Fruit fly (Drosophila melanogaster) whole organism, wandering third instar larva: Measurements from ENCODE around the gene CG5828.

ENCODE experiments used
- CG32264 ChIP-seq: fragments of 200-800 bp; sonication (Bioruptor generic); optimal IDR thresholded peaks from 2 replicates; lab custom pipeline; 2016; ENCODE audit warnings: missing biosample characterization, missing genetic modification characterization
- CG9705 ChIP-seq: fragments of 200-800 bp; sonication (Bioruptor generic); optimal IDR thresholded peaks from 2 replicates; lab custom pipeline; 2018; ENCODE audit warnings: missing biosample characterization, mild to moderate bottlenecking, missing genetic modification characterization
- CrebA ChIP-seq: fragments of 200-800 bp; sonication (Bioruptor generic); optimal IDR thresholded peaks from 2 replicates; lab custom pipeline; 2016; ENCODE audit warnings: missing biosample characterization, mild to moderate bottlenecking, missing genetic modification characterization, borderline replicate concordance
- Dfd ChIP-seq: fragments of >200 bp; optimal IDR thresholded peaks from 2 replicates; lab custom pipeline; 2017; ENCODE audit warnings: missing biosample characterization, missing genetic modification characterization
- Dif ChIP-seq: fragments of 200-275, 200-300 bp; sonication (Bioruptor generic); optimal IDR thresholded peaks from 2 replicates; lab custom pipeline; 2018; ENCODE audit warnings: missing biosample characterization, missing genetic modification characterization; ENCODE audit not compliant: partially characterized antibody
- GATAd ChIP-seq: sonication (Bioruptor generic); optimal IDR thresholded peaks from 2 replicates; lab custom pipeline; 2016; ENCODE audit warnings: missing biosample characterization, missing genetic modification characterization
- HLH106 ChIP-seq: fragments of 200-800 bp; optimal IDR thresholded peaks from 3 replicates; lab custom pipeline; 2019; ENCODE audit warnings: missing biosample characterization, mild to moderate bottlenecking, missing genetic modification characterization, moderate library complexity
- Hnf4 ChIP-seq: fragments of 200-800 bp; sonication (Bioruptor generic); optimal IDR thresholded peaks from 2 replicates; lab custom pipeline; 2016; ENCODE audit warnings: missing biosample characterization, mild to moderate bottlenecking, missing genetic modification characterization
- Hr78 ChIP-seq: fragments of >200 bp; optimal IDR thresholded peaks from 2 replicates; lab custom pipeline; 2017; ENCODE audit warnings: missing biosample characterization, missing genetic modification characterization
- Hr83 ChIP-seq: fragments of 200-300 bp; sonication (Bioruptor generic); optimal IDR thresholded peaks from 2 replicates; lab custom pipeline; 2016; ENCODE audit warnings: missing biosample characterization, mild to moderate bottlenecking, missing genetic modification characterization, moderate library complexity; ENCODE audit not compliant: poor library complexity, severe bottlenecking
- Jra ChIP-seq: sonication (Bioruptor generic); optimal IDR thresholded peaks from 2 replicates; lab custom pipeline; 2016; ENCODE audit warnings: missing biosample characterization, missing genetic modification characterization
- Mio ChIP-seq: sonication (Bioruptor generic); optimal IDR thresholded peaks from 2 replicates; lab custom pipeline; 2016; ENCODE audit warnings: missing biosample characterization, missing genetic modification characterization
- Myc ChIP-seq: fragments of >200 bp; optimal IDR thresholded peaks from 2 replicates; lab custom pipeline; 2017
- N ChIP-seq: fragments of >200 bp; optimal IDR thresholded peaks from 2 replicates; lab custom pipeline; 2018; ENCODE audit warnings: missing biosample characterization, missing external identifiers, missing genetic modification characterization
- OdsH ChIP-seq: fragments of 200-800 bp; sonication (Bioruptor generic); optimal IDR thresholded peaks from 2 replicates; lab custom pipeline; 2016; ENCODE audit warnings: missing biosample characterization, mild to moderate bottlenecking, missing genetic modification characterization
- Rel ChIP-seq, 2 experiments: fragments of 200-800 bp; sonication (Bioruptor generic) in 1 of 2; optimal IDR thresholded peaks; 2 replicates in 1 of 2; 3 replicates in 1 of 2; lab custom pipeline; 2016 to 2019; ENCODE audit warnings: mild to moderate bottlenecking in 2 of 2, missing biosample characterization in 2 of 2, missing genetic modification characterization in 2 of 2, moderate library complexity in 1 of 2
- Sp1 ChIP-seq: fragments of 200-800 bp; sonication (Bioruptor generic); optimal IDR thresholded peaks from 3 replicates; lab custom pipeline; 2019; ENCODE audit warnings: missing biosample characterization, mild to moderate bottlenecking, missing genetic modification characterization, moderate library complexity
- Vsx2 ChIP-seq: fragments of 200-300, 225-300 bp; sonication (Bioruptor generic); optimal IDR thresholded peaks from 2 replicates; lab custom pipeline; 2018; ENCODE audit warnings: missing biosample characterization, missing genetic modification characterization; ENCODE audit not compliant: partially characterized antibody
- br ChIP-seq: fragments of 200-800 bp; sonication (Bioruptor generic); optimal IDR thresholded peaks from 2 replicates; lab custom pipeline; 2016; ENCODE audit warnings: missing biosample characterization, missing genetic modification characterization
- brk ChIP-seq: fragments of 200-800 bp; sonication (Bioruptor generic); optimal IDR thresholded peaks from 2 replicates; lab custom pipeline; 2016; ENCODE audit warnings: missing biosample characterization, mild to moderate bottlenecking, missing genetic modification characterization
- dmrt93B ChIP-seq: fragments of 200-800 bp; sonication (Bioruptor generic); optimal IDR thresholded peaks from 2 replicates; lab custom pipeline; 2018; ENCODE audit warnings: missing biosample characterization, mild to moderate bottlenecking, missing genetic modification characterization
- dsf ChIP-seq: sonication (Bioruptor generic); optimal IDR thresholded peaks from 2 replicates; lab custom pipeline; 2016; ENCODE audit warnings: missing biosample characterization, missing genetic modification characterization, borderline replicate concordance
- ey ChIP-seq: fragments of 200-800 bp; sonication (Bioruptor generic); optimal IDR thresholded peaks from 2 replicates; lab custom pipeline; 2016; ENCODE audit warnings: missing biosample characterization, missing genetic modification characterization
- foxo ChIP-seq, 2 experiments: fragments of 200-800 bp; sonication (Bioruptor generic); optimal IDR thresholded peaks; 2 replicates in 1 of 2; 3 replicates in 1 of 2; lab custom pipeline; 2016 to 2017; ENCODE audit warnings: missing biosample characterization in 2 of 2, missing genetic modification characterization in 2 of 2
- fru ChIP-seq: fragments of 200-800 bp; sonication (Bioruptor generic); optimal IDR thresholded peaks from 3 replicates; lab custom pipeline; 2016; ENCODE audit warnings: missing biosample characterization, mild to moderate bottlenecking, missing genetic modification characterization
- h ChIP-seq: fragments of 200-800 bp; sonication (Bioruptor generic); optimal IDR thresholded peaks from 3 replicates; lab custom pipeline; 2016; ENCODE audit warnings: missing biosample characterization, mild to moderate bottlenecking, missing genetic modification characterization
- jim ChIP-seq: fragments of 175-275, 200-325 bp; sonication (Bioruptor generic); optimal IDR thresholded peaks from 2 replicates; lab custom pipeline; 2016; ENCODE audit warnings: missing biosample characterization, mild to moderate bottlenecking, missing genetic modification characterization
- lola ChIP-seq: fragments of >200 bp; optimal IDR thresholded peaks from 2 replicates; lab custom pipeline; 2017; ENCODE audit warnings: missing biosample characterization, missing genetic modification characterization
- pan ChIP-seq: fragments of >200 bp; optimal IDR thresholded peaks from 2 replicates; lab custom pipeline; 2017
- psq ChIP-seq: fragments of 200-800 bp; sonication (Bioruptor generic); optimal IDR thresholded peaks from 3 replicates; lab custom pipeline; 2017; ENCODE audit warnings: missing biosample characterization, mild to moderate bottlenecking, missing genetic modification characterization, moderate library complexity
- rgr ChIP-seq: fragments of 200-800 bp; sonication (Bioruptor generic); optimal IDR thresholded peaks from 3 replicates; lab custom pipeline; 2016; ENCODE audit warnings: missing biosample characterization, mild to moderate bottlenecking, missing genetic modification characterization
- sage ChIP-seq: fragments of 200-800 bp; sonication (Bioruptor generic); optimal IDR thresholded peaks from 2 replicates; lab custom pipeline; 2016; ENCODE audit warnings: missing biosample characterization, mild to moderate bottlenecking, missing genetic modification characterization
- sv ChIP-seq: fragments of 200-800 bp; sonication (Bioruptor generic); optimal IDR thresholded peaks from 3 replicates; lab custom pipeline; 2016; ENCODE audit warnings: missing biosample characterization, missing genetic modification characterization
- tai ChIP-seq: sonication (Bioruptor generic); optimal IDR thresholded peaks from 2 replicates; lab custom pipeline; 2016; ENCODE audit warnings: missing biosample characterization, missing genetic modification characterization
- usp ChIP-seq: fragments of >200 bp; optimal IDR thresholded peaks from 2 replicates; lab custom pipeline; 2017; ENCODE audit warnings: missing biosample characterization, missing genetic modification characterization
- woc ChIP-seq: sonication (Bioruptor generic); optimal IDR thresholded peaks from 2 replicates; lab custom pipeline; 2016; ENCODE audit warnings: missing biosample characterization, mild to moderate bottlenecking, missing genetic modification characterization

CG5828 gene

DNA sequence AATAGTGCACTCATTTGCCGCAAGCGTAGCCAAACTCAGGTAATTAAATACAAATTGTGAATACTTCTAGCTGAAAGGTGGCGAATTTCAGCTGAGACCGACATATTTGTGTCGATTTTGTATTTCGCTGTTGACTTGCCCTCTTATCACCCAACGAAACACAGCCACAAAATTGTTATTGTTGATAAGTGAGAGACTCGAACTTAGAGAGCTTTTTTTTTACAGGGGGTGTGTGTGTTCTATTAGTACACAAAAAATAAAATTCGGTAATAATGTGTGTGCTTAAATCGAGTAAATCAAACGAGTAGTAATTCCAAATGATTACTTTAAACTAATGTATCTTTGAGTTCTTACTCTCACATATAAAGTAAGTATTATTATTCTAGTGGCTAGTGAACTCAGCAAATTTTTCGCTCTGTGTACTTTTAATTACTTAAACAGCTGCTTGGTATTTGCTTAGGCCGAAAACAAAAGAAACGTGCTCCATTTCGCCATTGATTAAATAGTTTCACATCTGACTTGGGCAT lies 32.8 kb upstream of the CG5828 start:
- TF ChIP-seq Hr83 (peak; percentile 68), fru (GFP tag; lab: Kevin White, UChicago) (peak; percentile 92), foxo (GFP tag; optimal IDR thresholded peaks at IDR 0.05; lab: Kevin White, UChicago) (peak in 1 of 2 experiments; percentile 93), ey (GFP tag; lab: Kevin White, UChicago) (peak; percentile 79), usp (GFP tag; lab: Kevin White, UChicago) (no peak), dsf (GFP tag; lab: Kevin White, UChicago) (peak; percentile 13), h (GFP tag; lab: Kevin White, UChicago) (peak; percentile 85), brk (GFP tag; lab: Kevin White, UChicago) (peak; percentile 82), sage (GFP tag; lab: Kevin White, UChicago) (peak; percentile 80), Hnf4 (GFP tag; lab: Kevin White, UChicago) (peak; percentile 81), HLH106 (tag; lab: Kevin White, UChicago) (peak; percentile 42), CG32264 (peak; percentile 48), lola (no peak), Mio (GFP tag; lab: Kevin White, UChicago) (peak; percentile 0), sv (GFP tag; lab: Kevin White, UChicago) (peak; percentile 64), dmrt93B (GFP tag; lab: Kevin White, UChicago) (peak; percentile 46), br (GFP tag; lab: Kevin White, UChicago) (peak; percentile 83), Jra (GFP tag; lab: Kevin White, UChicago) (peak; percentile 75), psq (GFP tag; lab: Kevin White, UChicago) (peak; percentile 71), OdsH (GFP tag; lab: Kevin White, UChicago) (peak; percentile 88), Dif (GFP tag; lab: Kevin White, UChicago) (no peak), woc (GFP tag; lab: Kevin White, UChicago) (peak; percentile 52), rgr (peak; percentile 85), tai (GFP tag; lab: Kevin White, UChicago) (no peak), Myc (lab: Kevin White, UChicago) (no peak), CrebA (no peak), Dfd (no peak), Rel (GFP tag; optimal IDR thresholded peaks at IDR 0.05; lab: Kevin White, UChicago) (no peak), Rel (tag; optimal IDR thresholded peaks at IDR 0.05; lab: Kevin White, UChicago) (peak; percentile 13), Sp1 (GFP tag; lab: Kevin White, UChicago) (peak; percentile 82)

DNA sequence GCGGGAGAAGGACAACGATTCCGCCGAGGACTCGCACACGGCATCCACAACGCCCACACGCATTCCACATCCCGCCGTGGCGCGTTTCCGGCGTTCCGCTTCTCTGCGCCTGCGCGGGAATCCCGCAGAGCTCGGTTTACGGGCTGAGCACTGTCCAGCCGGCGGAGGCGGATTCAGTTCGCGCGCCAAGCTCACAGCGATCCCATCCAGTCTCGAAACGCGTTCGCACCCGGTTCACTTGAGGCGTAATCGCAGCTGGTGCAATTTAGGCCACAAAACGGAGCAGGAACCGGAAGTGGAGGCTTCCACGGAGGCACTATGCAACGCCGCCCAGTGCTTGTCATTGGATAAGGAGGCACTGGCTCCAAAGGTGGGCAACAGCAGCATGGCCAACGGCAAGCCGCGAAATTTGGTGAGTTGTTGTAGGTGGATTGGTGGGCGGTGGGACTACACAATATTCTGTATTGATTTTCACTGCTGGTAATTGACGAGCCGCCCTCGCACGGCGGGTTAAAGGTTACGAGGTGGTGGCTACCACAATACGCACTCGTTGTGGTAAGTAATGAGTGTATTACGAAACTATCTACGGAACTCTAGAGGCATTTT lies 30.9 kb upstream of the CG5828 start:
- TF ChIP-seq sage (GFP tag; lab: Kevin White, UChicago) (no peak), Dif (GFP tag; lab: Kevin White, UChicago) (peak; percentile 35), Jra (GFP tag; lab: Kevin White, UChicago) (no peak), Vsx2 (GFP tag; lab: Kevin White, UChicago) (no peak)

dm6 chr2L:5063936-5064335 lies 29.8 kb upstream of the CG5828 start:
- no peak for TF ChIP-seq dsf (GFP tag; lab: Kevin White, UChicago)
- TF ChIP-seq psq (GFP tag; lab: Kevin White, UChicago): peak; percentile 68
- no peak for TF ChIP-seq foxo (GFP tag; optimal IDR thresholded peaks at IDR 0.05; lab: Kevin White, UChicago)

- peak; percentile 78 for TF ChIP-seq h (GFP tag; lab: Kevin White, UChicago)
- no peak for TF ChIP-seq pan (lab: Kevin White, UChicago)
- no peak for TF ChIP-seq usp (GFP tag; lab: Kevin White, UChicago)
- TF ChIP-seq br (GFP tag; lab: Kevin White, UChicago): no peak
- peak; percentile 66 for TF ChIP-seq Rel (GFP tag; optimal IDR thresholded peaks at IDR 0.05; lab: Kevin White, UChicago)
- TF ChIP-seq Rel (tag; optimal IDR thresholded peaks at IDR 0.05; lab: Kevin White, UChicago): peak; percentile 50
- TF ChIP-seq GATAd (GFP tag; lab: Kevin White, UChicago): no peak
- TF ChIP-seq jim (GFP tag; lab: Kevin White, UChicago): no peak
- TF ChIP-seq Myc (lab: Kevin White, UChicago): peak; percentile 5
- TF ChIP-seq Hr78: no peak
- TF ChIP-seq Dfd: no peak
- TF ChIP-seq HLH106 (tag; lab: Kevin White, UChicago): peak; percentile 64
- TF ChIP-seq Sp1 (GFP tag; lab: Kevin White, UChicago): peak; percentile 73
- peak; percentile 43 for TF ChIP-seq CG32264
- TF ChIP-seq Mio (GFP tag; lab: Kevin White, UChicago): no peak
- peak; percentile 73 for TF ChIP-seq sage (GFP tag; lab: Kevin White, UChicago)
- peak; percentile 12 for TF ChIP-seq dsf (GFP tag; lab: Kevin White, UChicago)
- TF ChIP-seq lola: no peak
- no peak for TF ChIP-seq brk (GFP tag; lab: Kevin White, UChicago)
- peak; percentile 38 for TF ChIP-seq Vsx2 (GFP tag; lab: Kevin White, UChicago)
- peak; percentile 86 for TF ChIP-seq Hr83
- TF ChIP-seq tai (GFP tag; lab: Kevin White, UChicago): no peak
- peak; percentile 89 for TF ChIP-seq rgr
- TF ChIP-seq Dif (GFP tag; lab: Kevin White, UChicago): peak; percentile 19
- TF ChIP-seq foxo (GFP tag; optimal IDR thresholded peaks at IDR 0.05; lab: Kevin White, UChicago): peak in 1 of 2 experiments; percentile 62
- peak; percentile 69 for TF ChIP-seq CG9705 (GFP tag; lab: Kevin White, UChicago)
- TF ChIP-seq CrebA: no peak
- no peak for TF ChIP-seq N (GFP tag; lab: Kevin White, UChicago)
- TF ChIP-seq OdsH (GFP tag; lab: Kevin White, UChicago): peak; percentile 31
Observed at dm6 chr2L:5070797-5071579, 22.8 kb upstream of the CG5828 start, which contains the start of gene RpL37A. Gene RpL37A, plus strand, starts transcription at chr2L:5070957.
